Fruit fly (Drosophila melanogaster) Kc167 (cell line): ENCODE results near the gene ovo.

ENCODE experiments used
- Myc ChIP-seq: fragments of >200 bp; optimal IDR thresholded peaks from 2 replicates; lab custom pipeline; 2017; ENCODE audit warnings: missing external identifiers
- Sin3A ChIP-seq: fragments of >200 bp; optimal IDR thresholded peaks from 2 replicates; lab custom pipeline; 2018; ENCODE audit warnings: missing external identifiers
- h ChIP-seq: fragments of >200 bp; optimal IDR thresholded peaks from 3 replicates; lab custom pipeline; 2018; ENCODE audit warnings: missing external identifiers
- insv ChIP-seq: fragments of >200 bp; optimal IDR thresholded peaks from 3 replicates; lab custom pipeline; 2018; ENCODE audit warnings: missing external identifiers
- psq ChIP-seq: fragments of >200 bp; optimal IDR thresholded peaks from 2 replicates; lab custom pipeline; 2017; ENCODE audit warnings: missing external identifiers
- ttk ChIP-seq: sonication (Bioruptor generic); optimal IDR thresholded peaks from 2 replicates; lab custom pipeline; 2017; ENCODE audit warnings: missing external identifiers

ovo gene

DNA sequence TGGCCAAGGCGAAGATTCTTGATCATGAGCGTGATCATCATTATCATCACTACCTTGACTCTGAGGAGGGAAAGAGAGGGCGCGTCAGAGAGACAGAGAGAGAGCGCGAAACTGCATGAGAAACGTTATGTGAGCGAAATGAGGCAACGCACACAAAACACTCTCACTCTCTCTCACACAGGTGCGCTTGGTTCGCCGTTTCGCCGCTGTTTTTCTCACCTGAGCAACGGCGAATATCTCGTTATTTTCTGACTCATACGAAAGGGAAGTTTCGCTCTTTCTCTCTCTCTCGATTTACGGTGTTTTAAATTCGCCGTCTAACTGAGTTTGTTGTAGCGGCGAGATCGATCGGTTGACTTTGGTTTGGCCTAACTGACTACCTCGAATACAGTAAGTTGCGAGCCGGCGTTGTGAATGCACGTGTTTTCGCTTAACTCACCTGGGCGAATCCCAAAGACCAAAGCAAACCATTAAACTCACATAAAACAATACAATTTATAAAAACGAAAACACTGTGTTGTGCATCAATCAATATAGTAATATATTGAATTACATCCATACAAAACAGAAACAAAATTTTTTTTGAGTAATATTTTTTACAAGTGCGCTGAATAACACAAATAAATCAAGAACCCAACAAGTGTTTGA is at the start of gene ovo:
TSS of gene ovo (plus strand) at position 388 of the 648 bp plus-strand sequence.
- TF ChIP-seq psq (lab: Kevin White, UChicago), result no peak
- no peak for TF ChIP-seq ttk (lab: Kevin White, UChicago)
- no peak for TF ChIP-seq h (lab: Kevin White, UChicago)
- no peak for TF ChIP-seq Myc (lab: Kevin White, UChicago)
- TF ChIP-seq Sin3A (lab: Kevin White, UChicago), result no peak
- no peak for TF ChIP-seq insv (lab: Kevin White, UChicago)

DNA sequence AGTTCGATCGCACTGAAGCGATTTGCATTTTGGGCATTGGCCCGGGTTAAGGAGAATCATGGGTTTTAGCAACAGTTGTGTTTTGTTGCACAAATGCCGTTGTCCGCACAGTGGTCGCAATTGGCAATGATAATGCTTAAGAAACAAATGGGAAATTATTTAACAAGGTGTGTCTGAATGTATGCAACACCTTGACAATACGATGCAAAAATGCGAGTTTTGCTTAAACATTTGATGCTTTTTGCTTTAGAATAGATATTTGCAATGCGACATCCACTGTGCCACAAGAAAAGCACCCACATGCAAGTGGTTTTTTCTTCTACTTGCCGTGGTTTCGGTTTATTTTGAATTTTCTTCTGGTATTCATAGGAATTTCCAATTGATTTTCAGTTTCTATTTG is 49.0 kb upstream of the ovo start:
- TF ChIP-seq Sin3A (lab: Kevin White, UChicago) (no peak), ttk (lab: Kevin White, UChicago) (no peak), psq (lab: Kevin White, UChicago) (no peak), Myc (lab: Kevin White, UChicago) (no peak), insv (lab: Kevin White, UChicago) (no peak), h (lab: Kevin White, UChicago) (no peak)

DNA sequence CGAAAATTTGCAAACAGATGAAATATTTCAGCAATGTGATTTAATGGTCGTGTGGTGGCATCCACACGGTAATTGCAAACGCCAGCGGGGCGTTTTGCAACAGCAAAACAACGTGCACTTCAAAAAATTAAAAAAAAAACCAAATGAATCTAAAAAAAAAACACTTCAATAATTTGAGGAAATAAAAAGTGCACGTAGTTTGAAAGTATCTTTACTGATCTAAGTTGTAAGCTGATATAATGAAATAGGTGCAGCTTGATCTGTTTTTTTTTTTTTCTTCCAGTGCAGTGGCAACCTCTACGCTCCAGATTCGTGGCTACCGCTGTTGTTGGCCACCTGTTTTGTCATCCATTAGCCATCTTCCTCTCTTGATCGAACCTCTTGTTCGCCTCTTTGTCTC is 45.3 kb upstream of the ovo start:
- TF ChIP-seq Sin3A (lab: Kevin White, UChicago) (no peak), psq (lab: Kevin White, UChicago) (no peak), ttk (lab: Kevin White, UChicago) (no peak), h (lab: Kevin White, UChicago) (no peak), Myc (lab: Kevin White, UChicago) (no peak), insv (lab: Kevin White, UChicago) (no peak)

DNA sequence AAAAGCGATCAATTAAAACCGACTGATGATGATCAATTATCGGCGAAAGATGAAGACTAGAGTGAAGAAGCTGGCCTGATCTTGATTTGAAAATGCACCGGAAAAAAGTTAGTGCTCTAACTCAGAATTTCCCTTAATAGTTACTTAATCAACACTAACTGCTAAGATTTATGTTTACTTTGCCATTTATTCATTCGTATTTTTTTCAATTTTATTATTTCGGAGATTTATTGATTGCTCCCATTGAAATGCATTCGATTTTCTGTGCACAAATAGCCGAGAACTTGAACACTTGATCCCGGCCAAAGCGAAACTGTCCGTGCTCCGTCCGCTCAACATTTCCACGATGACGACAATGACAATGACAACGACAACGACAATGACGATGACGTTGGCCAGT is 38.0 kb upstream of the ovo start:
- TF ChIP-seq ttk (lab: Kevin White, UChicago) (no peak), h (lab: Kevin White, UChicago) (no peak), Myc (lab: Kevin White, UChicago) (no peak), insv (lab: Kevin White, UChicago) (no peak), Sin3A (lab: Kevin White, UChicago) (no peak), psq (lab: Kevin White, UChicago) (no peak)

DNA sequence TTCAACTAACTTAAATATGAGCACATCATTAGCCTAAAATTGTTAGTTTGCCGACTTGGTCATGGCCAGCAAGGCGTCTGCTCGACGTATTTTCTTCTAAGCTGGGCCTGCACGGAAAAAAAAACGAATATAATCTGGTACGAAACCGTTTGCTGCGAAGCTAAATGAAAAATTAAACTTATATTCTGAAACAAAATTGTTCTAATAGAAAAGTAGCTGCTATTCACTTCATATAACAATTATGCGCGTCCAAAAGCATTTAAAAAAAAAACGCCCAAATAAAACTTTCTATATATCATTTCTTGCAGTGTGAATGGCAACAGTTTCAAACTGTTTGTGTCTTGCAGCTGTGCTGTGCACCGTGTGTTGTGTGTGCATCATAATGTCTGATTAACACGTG is 35.1 kb upstream of the ovo start:
- no peak for TF ChIP-seq Sin3A (lab: Kevin White, UChicago)
- no peak for TF ChIP-seq h (lab: Kevin White, UChicago)
- TF ChIP-seq psq (lab: Kevin White, UChicago), result no peak
- no peak for TF ChIP-seq ttk (lab: Kevin White, UChicago)
- TF ChIP-seq insv (lab: Kevin White, UChicago), result no peak
- no peak for TF ChIP-seq Myc (lab: Kevin White, UChicago)

DNA sequence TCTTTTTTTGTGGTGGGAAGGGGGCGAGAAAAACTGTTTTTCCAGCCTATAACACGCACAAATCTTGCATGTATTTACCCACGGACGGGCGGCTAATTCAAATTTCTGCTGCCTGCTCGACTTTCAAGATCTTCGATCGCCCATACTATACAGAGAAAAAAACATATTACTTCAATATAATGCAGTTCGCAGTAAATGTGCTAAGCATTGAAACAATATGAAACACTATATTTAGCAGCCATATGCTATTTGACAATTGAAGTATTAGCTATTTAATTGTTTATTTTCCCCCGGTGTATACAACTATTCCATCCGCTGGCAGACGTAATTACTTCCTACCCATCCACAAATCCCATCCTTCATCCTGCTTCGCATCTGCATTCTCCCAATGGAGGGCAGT is 33.4 kb upstream of the ovo start:
- TF ChIP-seq psq (lab: Kevin White, UChicago) (no peak), h (lab: Kevin White, UChicago) (no peak), Sin3A (lab: Kevin White, UChicago) (no peak), ttk (lab: Kevin White, UChicago) (no peak), Myc (lab: Kevin White, UChicago) (no peak), insv (lab: Kevin White, UChicago) (no peak)

DNA sequence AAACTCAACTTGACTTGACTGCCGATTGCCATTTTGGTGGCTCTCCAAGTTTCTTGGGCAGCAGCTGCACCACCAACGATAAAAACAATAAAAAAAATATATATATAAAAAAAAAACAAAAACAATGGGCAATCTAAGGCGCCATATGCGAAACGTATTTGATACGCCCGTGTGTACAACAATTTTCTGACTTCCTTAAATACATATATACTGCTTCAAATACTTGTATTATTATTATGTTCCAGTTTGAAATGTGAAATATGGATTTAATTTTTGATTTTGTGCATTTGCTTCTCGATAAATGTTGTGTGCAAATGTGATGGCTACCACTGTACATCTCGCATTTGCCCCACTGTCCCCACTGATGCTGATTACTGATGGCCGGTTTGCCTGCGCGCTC is 29.0 kb upstream of the ovo start:
- TF ChIP-seq Sin3A (lab: Kevin White, UChicago) (no peak), psq (lab: Kevin White, UChicago) (no peak), h (lab: Kevin White, UChicago) (no peak), insv (lab: Kevin White, UChicago) (no peak), ttk (lab: Kevin White, UChicago) (no peak), Myc (lab: Kevin White, UChicago) (no peak)

DNA sequence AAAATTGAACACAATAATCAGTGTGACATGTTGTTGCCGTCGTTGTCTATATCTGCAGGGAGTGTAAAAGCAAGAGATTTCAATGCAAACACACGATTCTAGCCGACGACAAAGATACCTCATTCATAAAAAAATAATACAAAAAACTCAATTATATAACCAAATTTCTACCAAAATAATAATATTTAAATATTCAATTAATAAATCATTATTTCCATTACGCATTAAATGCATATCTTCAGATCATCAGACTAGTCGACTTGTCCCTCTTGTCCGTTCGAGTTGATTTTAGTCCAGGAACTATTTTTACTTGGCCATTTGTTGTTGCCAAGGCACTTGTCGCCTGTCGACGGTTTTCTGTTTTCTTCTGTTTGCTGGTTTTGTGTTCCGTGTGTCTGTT is 28.0 kb upstream of the ovo start:
- no peak for TF ChIP-seq insv (lab: Kevin White, UChicago)
- no peak for TF ChIP-seq Myc (lab: Kevin White, UChicago)
- TF ChIP-seq psq (lab: Kevin White, UChicago), result no peak
- TF ChIP-seq ttk (lab: Kevin White, UChicago), result no peak
- no peak for TF ChIP-seq h (lab: Kevin White, UChicago)
- no peak for TF ChIP-seq Sin3A (lab: Kevin White, UChicago)

DNA sequence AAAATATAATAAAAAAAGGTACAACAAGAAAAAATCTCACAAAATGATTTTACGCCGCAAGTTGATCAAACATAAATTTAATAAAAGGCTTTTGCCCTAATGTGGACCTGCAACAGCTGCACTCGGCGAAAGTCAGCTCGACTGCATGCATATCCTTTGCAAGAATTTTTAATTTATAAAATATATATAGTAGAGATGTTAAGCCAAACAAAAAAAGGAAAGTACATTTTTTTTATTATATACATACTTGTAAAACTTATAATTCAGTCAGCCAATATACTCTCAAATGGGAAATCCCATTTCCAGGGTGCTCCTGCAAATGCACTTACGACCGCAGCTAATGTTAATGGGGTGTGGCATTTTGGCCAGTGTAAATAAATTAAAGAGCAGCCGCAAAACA is 22.8 kb upstream of the ovo start:
- TF ChIP-seq Myc (lab: Kevin White, UChicago), result no peak
- TF ChIP-seq psq (lab: Kevin White, UChicago), result no peak
- no peak for TF ChIP-seq insv (lab: Kevin White, UChicago)
- no peak for TF ChIP-seq ttk (lab: Kevin White, UChicago)
- no peak for TF ChIP-seq Sin3A (lab: Kevin White, UChicago)
- no peak for TF ChIP-seq h (lab: Kevin White, UChicago)

DNA sequence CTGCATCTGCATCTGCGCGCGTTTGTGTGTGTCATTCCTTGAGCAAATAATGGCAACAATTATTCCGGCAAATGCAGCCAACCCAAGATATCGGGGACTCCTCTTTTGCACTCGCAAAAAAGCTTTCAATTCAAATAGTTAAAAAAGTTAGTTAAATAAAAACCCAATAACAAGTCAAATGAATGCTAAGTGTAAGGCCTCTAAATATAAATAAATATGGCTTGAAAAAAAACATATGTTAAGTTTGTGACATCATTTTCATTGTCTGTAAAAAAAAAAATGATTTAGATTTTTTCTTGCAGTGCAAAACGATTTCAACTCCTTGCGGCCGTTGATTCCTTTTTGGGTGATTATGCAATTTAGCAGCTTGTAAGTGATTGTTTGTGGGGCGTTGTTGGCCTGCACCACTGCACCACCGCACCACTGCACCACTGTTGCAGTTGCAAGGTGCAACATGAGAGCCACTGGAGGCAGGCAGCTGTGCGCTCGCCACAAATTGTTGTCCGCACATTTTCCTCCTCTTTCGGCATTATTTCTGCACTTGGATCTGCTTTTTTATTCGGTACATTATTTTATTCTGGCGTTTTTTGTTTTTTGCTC is 21.9 kb upstream of the ovo start:
- no peak for TF ChIP-seq psq (lab: Kevin White, UChicago)

DNA sequence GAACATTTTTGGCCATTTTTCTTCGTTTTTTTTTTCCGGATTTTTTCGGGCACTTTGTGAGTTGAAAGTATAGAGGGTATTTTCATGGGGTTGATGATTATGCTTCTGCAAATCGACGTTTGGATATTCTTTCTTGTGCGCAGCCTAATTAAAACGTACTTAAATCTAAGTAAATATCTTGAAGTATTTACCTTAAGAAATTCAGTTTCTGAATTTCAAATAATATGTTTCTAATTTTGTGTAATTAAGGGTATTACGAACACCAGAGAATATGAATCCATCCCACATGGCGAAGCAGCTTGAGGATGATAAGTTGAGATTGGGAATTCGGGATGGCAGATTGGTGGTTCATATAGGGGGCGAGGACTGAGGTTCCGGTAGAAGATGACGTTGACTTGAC is 21.4 kb upstream of the ovo start:
- no peak for TF ChIP-seq ttk (lab: Kevin White, UChicago)
- no peak for TF ChIP-seq psq (lab: Kevin White, UChicago)
- no peak for TF ChIP-seq insv (lab: Kevin White, UChicago)
- TF ChIP-seq Myc (lab: Kevin White, UChicago), result no peak
- TF ChIP-seq Sin3A (lab: Kevin White, UChicago), result no peak
- TF ChIP-seq h (lab: Kevin White, UChicago), result no peak

DNA sequence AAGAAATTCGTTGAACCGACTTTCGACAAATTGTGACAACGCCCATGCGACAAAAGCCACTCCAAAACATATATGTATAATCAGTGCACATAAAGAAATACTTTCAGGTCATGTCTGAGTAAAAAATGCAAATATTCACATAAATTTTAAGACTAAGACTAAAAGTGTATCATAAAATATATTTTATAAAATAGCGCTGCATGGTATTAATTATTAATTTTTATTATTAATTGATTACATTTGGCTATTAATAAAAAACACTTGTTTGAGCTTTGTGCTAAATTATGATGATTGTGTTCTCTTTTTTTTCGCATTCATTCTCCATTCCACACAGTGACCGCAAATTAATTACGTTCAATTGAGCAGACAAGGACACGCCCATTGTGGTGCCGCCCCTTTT is 20.8 kb upstream of the ovo start:
- no peak for TF ChIP-seq psq (lab: Kevin White, UChicago)
- TF ChIP-seq ttk (lab: Kevin White, UChicago), result no peak
- TF ChIP-seq h (lab: Kevin White, UChicago), result no peak
- no peak for TF ChIP-seq Sin3A (lab: Kevin White, UChicago)
- no peak for TF ChIP-seq Myc (lab: Kevin White, UChicago)
- TF ChIP-seq insv (lab: Kevin White, UChicago), result no peak
